Worm (Caenorhabditis elegans) whole organism, mixed stage, embryonic: ENCODE results near the gene F36F12.1.

ENCODE experiments used
- M03D4.4 ChIP-seq: sonication (generic microtip); optimal IDR thresholded peaks from 2 replicates; lab custom pipeline; 2017; ENCODE audit warnings: mild to moderate bottlenecking, missing genetic modification characterization, missing compliant biosample characterization
- bed-3 ChIP-seq: fragments of 200-800 bp; sonication (Bioruptor generic); optimal IDR thresholded peaks from 3 replicates; lab custom pipeline; 2018; ENCODE audit warnings: mild to moderate bottlenecking, missing genetic modification characterization, moderate library complexity, missing compliant biosample characterization
- blmp-1 ChIP-seq: fragments of 150-350 bp; optimal IDR thresholded peaks from 2 replicates; lab custom pipeline; 2014; ENCODE audit warnings: missing biosample characterization, missing genetic modification characterization
- ceh-43 ChIP-seq: fragments of 200-800 bp; sonication (Bioruptor generic); optimal IDR thresholded peaks from 2 replicates; lab custom pipeline; 2018; ENCODE audit warnings: mild to moderate bottlenecking, missing genetic modification characterization, moderate library complexity, missing compliant biosample characterization
- ceh-83 ChIP-seq: fragments of 200-800 bp; sonication (Bioruptor generic); optimal IDR thresholded peaks from 2 replicates; lab custom pipeline; 2018; ENCODE audit warnings: mild to moderate bottlenecking, missing genetic modification characterization, missing compliant biosample characterization
- ces-1 ChIP-seq: fragments of 150-350 bp; optimal IDR thresholded peaks from 2 replicates; lab custom pipeline; 2014; ENCODE audit warnings: missing biosample characterization, missing genetic modification reagents, missing genetic modification characterization
- cnd-1 ChIP-seq: fragments of 200-800 bp; sonication (Bioruptor generic); optimal IDR thresholded peaks from 2 replicates; lab custom pipeline; 2018; ENCODE audit warnings: mild to moderate bottlenecking, missing genetic modification characterization, missing compliant biosample characterization
- drap-1 ChIP-seq: fragments of 200-800 bp; sonication (Bioruptor generic); optimal IDR thresholded peaks from 3 replicates; lab custom pipeline; 2018; ENCODE audit warnings: mild to moderate bottlenecking, missing genetic modification characterization, missing compliant biosample characterization
- elt-1 ChIP-seq: sonication (generic microtip); optimal IDR thresholded peaks from 2 replicates; lab custom pipeline; 2017; ENCODE audit warnings: missing genetic modification characterization, mild to moderate bottlenecking, missing compliant biosample characterization, antibody characterized with exemption, moderate library complexity, borderline replicate concordance; ENCODE audit not compliant: insufficient read depth
- elt-3 ChIP-seq: fragments of 150-350 bp; optimal IDR thresholded peaks from 2 replicates; lab custom pipeline; 2014; ENCODE audit warnings: missing biosample characterization, missing genetic modification characterization
- flh-1 ChIP-seq: fragments of 200-800 bp; sonication (Bioruptor generic); optimal IDR thresholded peaks from 2 replicates; lab custom pipeline; 2018; ENCODE audit warnings: mild to moderate bottlenecking, missing genetic modification characterization, moderate library complexity, missing compliant biosample characterization
- ham-2 ChIP-seq: fragments of 200-800 bp; sonication (Bioruptor generic); optimal IDR thresholded peaks from 2 replicates; lab custom pipeline; 2018; ENCODE audit warnings: mild to moderate bottlenecking, missing genetic modification characterization, missing compliant biosample characterization
- hlh-1 ChIP-seq: fragments of 150-350 bp; optimal IDR thresholded peaks from 2 replicates; lab custom pipeline; 2014; ENCODE audit warnings: missing biosample characterization, missing genetic modification reagents, missing genetic modification characterization
- lin-13 ChIP-seq: fragments of 150-350 bp; optimal IDR thresholded peaks from 2 replicates; lab custom pipeline; 2014; ENCODE audit warnings: missing biosample characterization, missing genetic modification characterization
- lin-32 ChIP-seq: fragments of 200-800 bp; sonication (Bioruptor generic); optimal IDR thresholded peaks from 2 replicates; lab custom pipeline; 2018; ENCODE audit warnings: mild to moderate bottlenecking, missing genetic modification characterization, missing compliant biosample characterization
- lsy-2 ChIP-seq: fragments of 150-350 bp; optimal IDR thresholded peaks from 2 replicates; lab custom pipeline; 2014; ENCODE audit warnings: missing biosample characterization, missing genetic modification characterization
- mab-5 ChIP-seq: fragments of 150-350 bp; optimal IDR thresholded peaks from 2 replicates; lab custom pipeline; 2014; ENCODE audit warnings: missing biosample characterization, missing genetic modification characterization
- mep-1 ChIP-seq: fragments of 150-350 bp; optimal IDR thresholded peaks from 2 replicates; lab custom pipeline; 2017; ENCODE audit warnings: missing biosample characterization, missing genetic modification reagents, missing genetic modification characterization, inconsistent platforms
- mls-2 ChIP-seq: sonication (generic microtip); optimal IDR thresholded peaks from 2 replicates; lab custom pipeline; 2016; ENCODE audit warnings: mild to moderate bottlenecking, missing genetic modification characterization, moderate library complexity, missing compliant biosample characterization
- nhr-12 ChIP-seq: fragments of 150-350 bp; optimal IDR thresholded peaks from 2 replicates; lab custom pipeline; 2014; ENCODE audit warnings: missing biosample characterization, missing genetic modification characterization
- nhr-2 ChIP-seq: fragments of 150-350 bp; optimal IDR thresholded peaks from 2 replicates; lab custom pipeline; 2014; ENCODE audit warnings: missing biosample characterization, missing genetic modification characterization
- nhr-237 ChIP-seq: fragments of 150-350 bp; optimal IDR thresholded peaks from 2 replicates; lab custom pipeline; 2014; ENCODE audit warnings: missing biosample characterization, missing genetic modification characterization
- nhr-28 ChIP-seq: fragments of 150-350 bp; optimal IDR thresholded peaks from 2 replicates; lab custom pipeline; 2014; ENCODE audit warnings: missing biosample characterization, missing genetic modification characterization
- nhr-76 ChIP-seq: sonication (generic microtip); optimal IDR thresholded peaks from 2 replicates; lab custom pipeline; 2017; ENCODE audit warnings: missing biosample characterization, missing genetic modification characterization
- pha-4 ChIP-seq: fragments of 150-350 bp; optimal IDR thresholded peaks from 2 replicates; lab custom pipeline; 2018; ENCODE audit warnings: missing biosample characterization, missing genetic modification reagents, missing genetic modification characterization
- snpc-4 ChIP-seq: fragments of 150-350 bp; optimal IDR thresholded peaks from 2 replicates; lab custom pipeline; 2014; ENCODE audit warnings: missing biosample characterization, missing genetic modification characterization
- sptf-1 ChIP-seq: sonication (generic microtip); optimal IDR thresholded peaks from 2 replicates; lab custom pipeline; 2017; ENCODE audit warnings: mild to moderate bottlenecking, missing genetic modification characterization, moderate library complexity, missing compliant biosample characterization
- tbx-8 ChIP-seq: fragments of 200-800 bp; sonication (Bioruptor generic); optimal IDR thresholded peaks from 2 replicates; lab custom pipeline; 2018; ENCODE audit warnings: mild to moderate bottlenecking, missing genetic modification characterization, moderate library complexity, missing compliant biosample characterization
- unc-120 ChIP-seq: sonication (generic microtip); optimal IDR thresholded peaks from 2 replicates; lab custom pipeline; 2017; ENCODE audit warnings: missing genetic modification characterization, missing compliant biosample characterization; ENCODE audit not compliant: poor library complexity, severe bottlenecking
- unc-39 ChIP-seq: fragments of 150-350 bp; optimal IDR thresholded peaks from 2 replicates; lab custom pipeline; 2014; ENCODE audit warnings: missing biosample characterization, missing genetic modification characterization
- unc-62 ChIP-seq: fragments of 150-350 bp; optimal IDR thresholded peaks from 2 replicates; lab custom pipeline; 2014; ENCODE audit warnings: missing biosample characterization, missing genetic modification reagents, missing genetic modification characterization
- zip-8 ChIP-seq: fragments of 150-350 bp; optimal IDR thresholded peaks from 2 replicates; lab custom pipeline; 2014; ENCODE audit warnings: missing biosample characterization, missing genetic modification characterization
- ztf-11 ChIP-seq: fragments of 150-350 bp; optimal IDR thresholded peaks from 2 replicates; lab custom pipeline; 2014; ENCODE audit warnings: missing biosample characterization, missing genetic modification characterization

Gene F36F12.1

ce11 chrV:2105976-2106375 lies 3.0 kb upstream of the F36F12.1 start, which contains the start of gene F22F7.4:
Gene F22F7.4 (minus strand): TSS chrV:2106076.
- TF ChIP-seq nhr-2 (tag; lab: Kevin White, UChicago) (no peak), nhr-237 (tag; lab: Kevin White, UChicago) (no peak), ces-1 (no peak), lin-32 (GFP tag; lab: Kevin White, UChicago) (no peak), bed-3 (GFP tag; lab: Kevin White, UChicago) (no peak), nhr-28 (tag; lab: Kevin White, UChicago) (no peak), hlh-1 (tag; lab: Kevin White, UChicago) (no peak), mep-1 (no peak), nhr-76 (tag; lab: Kevin White, UChicago) (no peak)

ce11 chrV:2099040-2099439 lies 4.0 kb downstream of the F36F12.1 start, which contains the start of gene F36F12.7:
Gene F36F12.7 (plus strand): TSS chrV:2099340.
- TF ChIP-seq unc-120 (tag; lab: Kevin White, UChicago) (no peak), mls-2 (tag; lab: Kevin White, UChicago) (no peak), mab-5 (no peak), zip-8 (tag; lab: Kevin White, UChicago) (no peak), snpc-4 (no peak), mep-1 (no peak), bed-3 (GFP tag; lab: Kevin White, UChicago) (no peak), flh-1 (no peak), M03D4.4 (tag; lab: Kevin White, UChicago) (no peak), ceh-83 (GFP tag; lab: Kevin White, UChicago) (no peak), ztf-11 (tag; lab: Kevin White, UChicago) (no peak), lin-13 (tag; lab: Kevin White, UChicago) (no peak), ces-1 (no peak), nhr-2 (tag; lab: Kevin White, UChicago) (no peak), sptf-1 (tag; lab: Kevin White, UChicago) (no peak), ham-2 (no peak), nhr-76 (tag; lab: Kevin White, UChicago) (no peak), drap-1 (no peak), lin-32 (GFP tag; lab: Kevin White, UChicago) (no peak)

ce11 chrV:2097653-2098052 lies 5.4 kb downstream of the F36F12.1 start, which contains the start of gene clec-208:
Gene clec-208 (plus strand): TSS chrV:2097953.
- TF ChIP-seq mab-5 (no peak), tbx-8 (GFP tag; lab: Kevin White, UChicago) (no peak), pha-4 (tag; lab: Kevin White, UChicago) (no peak), unc-39 (no peak), nhr-28 (tag; lab: Kevin White, UChicago) (no peak), nhr-76 (tag; lab: Kevin White, UChicago) (no peak), unc-62 (GFP tag; lab: Kevin White, UChicago) (no peak), ceh-43 (no peak), blmp-1 (tag; lab: Kevin White, UChicago) (no peak), mep-1 (no peak), elt-1 (tag; lab: Kevin White, UChicago) (no peak), elt-3 (no peak), M03D4.4 (tag; lab: Kevin White, UChicago) (no peak), flh-1 (no peak), mls-2 (tag; lab: Kevin White, UChicago) (no peak), cnd-1 (tag; lab: Kevin White, UChicago) (no peak), ces-1 (no peak), nhr-12 (tag; lab: Kevin White, UChicago) (no peak), ham-2 (no peak)

ce11 chrV:2095772-2096171 lies 7.2 kb downstream of the F36F12.1 start, which contains the start of gene clec-207:
Gene clec-207 (plus strand): TSS chrV:2096072.
- TF ChIP-seq cnd-1 (tag; lab: Kevin White, UChicago): no peak
- no peak for TF ChIP-seq ces-1
- no peak for TF ChIP-seq pha-4 (tag; lab: Kevin White, UChicago)
- TF ChIP-seq unc-62 (GFP tag; lab: Kevin White, UChicago): no peak
- no peak for TF ChIP-seq lsy-2
- TF ChIP-seq lin-13 (tag; lab: Kevin White, UChicago): no peak
- no peak for TF ChIP-seq sptf-1 (tag; lab: Kevin White, UChicago)
- no peak for TF ChIP-seq zip-8 (tag; lab: Kevin White, UChicago)
- TF ChIP-seq ham-2: no peak
- TF ChIP-seq hlh-1 (tag; lab: Kevin White, UChicago): no peak
